Fruit fly (Drosophila melanogaster) S2 (cell line): ENCODE measurements around the gene Cpr66D.

ENCODE experiments used
- CG8478 ChIP-seq: fragments of >200 bp; optimal IDR thresholded peaks from 2 replicates; lab custom pipeline; 2018
- CTCF ChIP-seq, 2 experiments: fragments of >200 bp; optimal IDR thresholded peaks; 2 replicates each; lab custom pipeline; 2018

dm6 chr3L:8676500-8676899 lies 36.3 kb downstream of the Cpr66D start:
- TF ChIP-seq CG8478 (lab: Kevin White, UChicago): no peak
- no peak for TF ChIP-seq CTCF (optimal IDR thresholded peaks at IDR 0.05; lab: Kevin White, UChicago)
